Worm (Caenorhabditis elegans) whole organism, L1 larva: ENCODE measurements around the gene K05F1.1.

Source experiments
- C04F5.9 ChIP-seq: sonication (generic microtip); optimal IDR thresholded peaks from 2 replicates; lab custom pipeline; 2016; ENCODE audit warnings: missing genetic modification characterization, missing compliant biosample characterization
- C16A3.4 ChIP-seq: fragments of 150-350 bp; optimal IDR thresholded peaks from 2 replicates; lab custom pipeline; 2014; ENCODE audit warnings: missing biosample characterization, missing genetic modification characterization
- C34B4.2 ChIP-seq: sonication (generic microtip); optimal IDR thresholded peaks from 2 replicates; lab custom pipeline; 2017; ENCODE audit warnings: mild to moderate bottlenecking, missing genetic modification characterization, missing compliant biosample characterization
- F16B12.6 ChIP-seq: fragments of 150-350 bp; optimal IDR thresholded peaks from 2 replicates; lab custom pipeline; 2014; ENCODE audit warnings: missing biosample characterization, missing genetic modification characterization
- aha-1 ChIP-seq: fragments of 150-350 bp; optimal IDR thresholded peaks from 2 replicates; lab custom pipeline; 2014; ENCODE audit warnings: missing biosample characterization, missing genetic modification characterization
- alr-1 ChIP-seq: fragments of 200-800 bp; sonication (Bioruptor generic); optimal IDR thresholded peaks from 2 replicates; lab custom pipeline; 2018; ENCODE audit warnings: borderline replicate concordance, mild to moderate bottlenecking, missing genetic modification characterization, missing compliant biosample characterization
- aly-2 ChIP-seq: fragments of 150-350 bp; optimal IDR thresholded peaks from 2 replicates; lab custom pipeline; 2014; ENCODE audit warnings: missing biosample characterization, missing genetic modification characterization
- ceh-63 ChIP-seq: fragments of 200-800 bp; sonication (Bioruptor generic); optimal IDR thresholded peaks from 2 replicates; lab custom pipeline; 2018; ENCODE audit warnings: mild to moderate bottlenecking, missing genetic modification characterization, missing compliant biosample characterization
- ceh-88 ChIP-seq: fragments of 200-800 bp; sonication (Bioruptor generic); IDR thresholded peaks from 2 replicates; pipeline ENCODE4 v1.3.6; 2022; ENCODE audit warnings: missing genetic modification characterization, missing compliant biosample characterization
- ceh-90 ChIP-seq: sonication (generic microtip); optimal IDR thresholded peaks from 2 replicates; lab custom pipeline; 2016; ENCODE audit warnings: missing genetic modification characterization, missing compliant biosample characterization
- ces-1 ChIP-seq: fragments of 150-350 bp; optimal IDR thresholded peaks from 2 replicates; lab custom pipeline; 2014; ENCODE audit warnings: missing biosample characterization, missing genetic modification reagents, missing genetic modification characterization
- dpl-1 ChIP-seq, 3 experiments: fragments of 150-350 bp in 2 of 3; sonication (generic microtip) in 1 of 3; optimal IDR thresholded peaks; 2 replicates each; lab custom pipeline; 2014 to 2017; ENCODE audit warnings: missing biosample characterization in 3 of 3, missing genetic modification characterization in 3 of 3, missing genetic modification reagents in 3 of 3
- egl-27 ChIP-seq, 2 experiments: fragments of 150-350 bp in 1 of 2; sonication (generic microtip); optimal IDR thresholded peaks; 3 replicates each; lab custom pipeline; 2017 to 2018; ENCODE audit warnings: missing biosample characterization in 2 of 2, missing genetic modification characterization in 2 of 2, missing genetic modification reagents in 2 of 2
- fkh-10 ChIP-seq: sonication (generic microtip); optimal IDR thresholded peaks from 2 replicates; lab custom pipeline; 2017; ENCODE audit warnings: missing biosample characterization, missing genetic modification reagents, missing genetic modification characterization
- fkh-4 ChIP-seq: sonication (generic microtip); optimal IDR thresholded peaks from 2 replicates; lab custom pipeline; 2016; ENCODE audit warnings: missing compliant biosample characterization, missing genetic modification characterization, borderline replicate concordance
- fkh-8 ChIP-seq: sonication (generic microtip); optimal IDR thresholded peaks from 2 replicates; lab custom pipeline; 2016; ENCODE audit warnings: mild to moderate bottlenecking, missing genetic modification characterization, missing compliant biosample characterization
- hlh-17 ChIP-seq: fragments of 200-800 bp; sonication (Bioruptor generic); optimal IDR thresholded peaks from 2 replicates; lab custom pipeline; 2018; ENCODE audit warnings: missing genetic modification characterization, mild to moderate bottlenecking, missing compliant biosample characterization, moderate library complexity, borderline replicate concordance
- jun-1 ChIP-seq: fragments of 150-350 bp; optimal IDR thresholded peaks from 2 replicates; lab custom pipeline; 2014; ENCODE audit warnings: missing biosample characterization, missing genetic modification reagents, missing genetic modification characterization
- lin-15B ChIP-seq: fragments of 150-350 bp; sonication (generic microtip); optimal IDR thresholded peaks from 3 replicates; lab custom pipeline; 2014; ENCODE audit warnings: missing biosample characterization, missing genetic modification characterization
- lin-39 ChIP-seq: fragments of 150-350 bp; optimal IDR thresholded peaks from 2 replicates; lab custom pipeline; 2014; ENCODE audit warnings: missing biosample characterization, missing genetic modification reagents, missing genetic modification characterization
- lir-3 ChIP-seq: sonication (generic microtip); optimal IDR thresholded peaks from 2 replicates; lab custom pipeline; 2016; ENCODE audit warnings: mild to moderate bottlenecking, missing genetic modification characterization, moderate library complexity, missing compliant biosample characterization; ENCODE audit not compliant: poor library complexity
- lsy-2 ChIP-seq, 2 experiments: fragments of 150-350 bp; optimal IDR thresholded peaks; 2 replicates each; lab custom pipeline; 2014; ENCODE audit warnings: missing biosample characterization in 2 of 2, missing genetic modification characterization in 2 of 2
- mdl-1 ChIP-seq, 2 experiments: fragments of 150-350 bp; optimal IDR thresholded peaks; 2 replicates each; lab custom pipeline; 2014 to 2017; ENCODE audit warnings: missing biosample characterization in 2 of 2, missing genetic modification characterization in 2 of 2, inconsistent platforms in 1 of 2
- mef-2 ChIP-seq: fragments of 150-350 bp; optimal IDR thresholded peaks from 2 replicates; lab custom pipeline; 2014; ENCODE audit warnings: missing biosample characterization, missing genetic modification characterization
- mep-1 ChIP-seq: fragments of 150-350 bp; optimal IDR thresholded peaks from 2 replicates; lab custom pipeline; 2014; ENCODE audit warnings: missing biosample characterization, missing genetic modification characterization
- nhr-11 ChIP-seq: fragments of 150-350 bp; optimal IDR thresholded peaks from 2 replicates; lab custom pipeline; 2014; ENCODE audit warnings: missing biosample characterization, missing genetic modification characterization
- nhr-20 ChIP-seq: sonication (generic microtip); optimal IDR thresholded peaks from 2 replicates; lab custom pipeline; 2016; ENCODE audit warnings: mild to moderate bottlenecking, missing genetic modification characterization, missing compliant biosample characterization
- nhr-237 ChIP-seq: fragments of 150-350 bp; optimal IDR thresholded peaks from 2 replicates; lab custom pipeline; 2014; ENCODE audit warnings: missing biosample characterization, missing genetic modification characterization
- nhr-28 ChIP-seq: fragments of 150-350 bp; optimal IDR thresholded peaks from 2 replicates; lab custom pipeline; 2014; ENCODE audit warnings: missing biosample characterization, missing genetic modification characterization
- nhr-47 ChIP-seq: sonication (generic microtip); optimal IDR thresholded peaks from 2 replicates; lab custom pipeline; 2016; ENCODE audit warnings: mild to moderate bottlenecking, missing genetic modification characterization, moderate library complexity, missing compliant biosample characterization
- nhr-84 ChIP-seq: sonication (generic microtip); optimal IDR thresholded peaks from 2 replicates; lab custom pipeline; 2017; ENCODE audit warnings: missing biosample characterization, missing genetic modification characterization
- nhr-90 ChIP-seq: sonication (generic microtip); optimal IDR thresholded peaks from 2 replicates; lab custom pipeline; 2016; ENCODE audit warnings: mild to moderate bottlenecking, missing genetic modification characterization, missing compliant biosample characterization; ENCODE audit not compliant: poor library complexity
- pax-3 ChIP-seq: fragments of 200-800 bp; sonication (Bioruptor generic); optimal IDR thresholded peaks from 2 replicates; lab custom pipeline; 2018; ENCODE audit warnings: mild to moderate bottlenecking, missing genetic modification characterization, moderate library complexity, missing compliant biosample characterization
- skn-1 ChIP-seq: fragments of 150-350 bp; optimal IDR thresholded peaks from 2 replicates; lab custom pipeline; 2014; ENCODE audit warnings: missing biosample characterization, missing genetic modification characterization
- sptf-1 ChIP-seq: fragments of 150-350 bp; optimal IDR thresholded peaks from 2 replicates; lab custom pipeline; 2014; ENCODE audit warnings: missing biosample characterization, missing genetic modification characterization
- swsn-7 ChIP-seq: sonication (generic microtip); optimal IDR thresholded peaks from 2 replicates; lab custom pipeline; 2016; ENCODE audit warnings: missing genetic modification characterization, missing compliant biosample characterization
- tbx-2 ChIP-seq: sonication (generic microtip); optimal IDR thresholded peaks from 2 replicates; lab custom pipeline; 2016; ENCODE audit warnings: missing genetic modification characterization, missing compliant biosample characterization
- unc-30 ChIP-seq: sonication (generic microtip); optimal IDR thresholded peaks from 2 replicates; lab custom pipeline; 2017; ENCODE audit warnings: missing biosample characterization, missing genetic modification characterization
- unc-62 ChIP-seq: fragments of 150-350 bp; optimal IDR thresholded peaks from 2 replicates; lab custom pipeline; 2014; ENCODE audit warnings: missing biosample characterization, missing genetic modification reagents, missing genetic modification characterization
- unc-86 ChIP-seq: sonication (generic microtip); optimal IDR thresholded peaks from 2 replicates; lab custom pipeline; 2016; ENCODE audit warnings: missing genetic modification characterization, missing compliant biosample characterization
- vab-15 ChIP-seq: sonication (generic microtip); optimal IDR thresholded peaks from 2 replicates; lab custom pipeline; 2017; ENCODE audit warnings: missing genotype, mild to moderate bottlenecking, missing genetic modification characterization, missing compliant biosample characterization
- xbp-1 ChIP-seq: sonication (generic microtip); optimal IDR thresholded peaks from 2 replicates; lab custom pipeline; 2016; ENCODE audit warnings: missing genetic modification characterization, missing compliant biosample characterization
- zip-4 ChIP-seq: fragments of 200-800 bp; sonication (Bioruptor generic); optimal IDR thresholded peaks from 2 replicates; lab custom pipeline; 2018; ENCODE audit warnings: mild to moderate bottlenecking, missing genetic modification characterization, moderate library complexity, missing compliant biosample characterization
- ztf-4 ChIP-seq: fragments of 150-350 bp; optimal IDR thresholded peaks from 2 replicates; lab custom pipeline; 2014; ENCODE audit warnings: missing biosample characterization, missing genetic modification characterization

K05F1.1 gene

DNA sequence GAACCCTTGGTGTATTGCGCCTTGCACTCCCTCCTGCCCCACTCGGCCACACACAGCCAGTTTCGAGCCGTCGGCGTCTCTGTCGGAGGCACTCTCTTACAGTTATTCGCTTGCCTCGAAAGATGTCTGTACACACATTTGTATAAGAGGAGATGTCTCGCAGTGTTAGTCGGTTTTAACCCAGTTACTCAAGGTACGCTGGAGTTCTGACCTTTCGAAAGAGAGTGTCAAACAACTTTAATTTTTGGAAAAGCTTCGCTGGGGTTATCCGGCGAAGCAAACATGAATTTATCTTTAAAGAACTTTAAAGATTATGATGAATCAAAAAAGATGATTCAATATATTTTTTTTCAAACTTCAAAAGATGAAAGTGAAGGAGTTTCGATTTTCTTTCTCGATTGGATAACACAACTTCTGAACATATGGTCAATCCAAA, 43.5 kb downstream of the K05F1.1 start (continued):
- peak; percentile 82 to 84 (median 82) for TF ChIP-seq dpl-1 (GFP tag; optimal IDR thresholded peaks at IDR 0.05; lab: Kevin White, UChicago)
- peak; percentile 98 for TF ChIP-seq jun-1
- peak; percentile 86 to 97 for TF ChIP-seq egl-27 (tag; optimal IDR thresholded peaks at IDR 0.05; lab: Kevin White, UChicago)
- peak; percentile 98 for TF ChIP-seq C04F5.9 (tag; lab: Kevin White, UChicago)
- peak; percentile 100 for TF ChIP-seq nhr-20 (tag; lab: Kevin White, UChicago)
- TF ChIP-seq tbx-2 (tag; lab: Kevin White, UChicago) = peak; percentile 100
- peak; percentile 99 for TF ChIP-seq xbp-1
- TF ChIP-seq nhr-28 (tag; lab: Kevin White, UChicago) = peak; percentile 77
- TF ChIP-seq nhr-84 (tag; lab: Kevin White, UChicago) = peak; percentile 85
- TF ChIP-seq skn-1 = peak; percentile 91
- TF ChIP-seq swsn-7 = peak; percentile 100
- peak; percentile 99 for TF ChIP-seq mep-1 (tag; lab: Kevin White, UChicago)
- TF ChIP-seq pax-3 = peak; percentile 99
- peak; percentile 98 for TF ChIP-seq ces-1 (GFP tag; lab: Kevin White, UChicago)
- peak; percentile 93 for TF ChIP-seq vab-15 (tag; lab: Kevin White, UChicago)
- peak; percentile 95 for TF ChIP-seq zip-4 (GFP tag; lab: Kevin White, UChicago)
- peak; percentile 72 for TF ChIP-seq ceh-90
- TF ChIP-seq C16A3.4 (tag; lab: Kevin White, UChicago) = peak; percentile 99
- TF ChIP-seq unc-86 (tag; lab: Kevin White, UChicago) = peak; percentile 99
- peak; percentile 99 for TF ChIP-seq aly-2 (tag; lab: Kevin White, UChicago)
- peak; percentile 100 for TF ChIP-seq nhr-47 (tag; lab: Kevin White, UChicago)
- peak; percentile 100 for TF ChIP-seq nhr-90 (tag; lab: Kevin White, UChicago)
- TF ChIP-seq ztf-4 = peak; percentile 98
- peak; percentile 75 for TF ChIP-seq F16B12.6 (tag; lab: Kevin White, UChicago)
- TF ChIP-seq hlh-17 (GFP tag; lab: Kevin White, UChicago) = peak; percentile 49
- peak; percentile 89 for TF ChIP-seq aha-1 (tag; lab: Kevin White, UChicago)
- TF ChIP-seq ceh-63 (GFP tag; lab: Kevin White, UChicago) = peak; percentile 96
- TF ChIP-seq lir-3 (tag; lab: Kevin White, UChicago) = peak; percentile 96
- TF ChIP-seq sptf-1 = no peak
- peak; percentile 100 for TF ChIP-seq fkh-8 (tag; lab: Kevin White, UChicago)
- peak; percentile 94 for TF ChIP-seq fkh-4 (tag; lab: Kevin White, UChicago)
- TF ChIP-seq C34B4.2 (tag; lab: Kevin White, UChicago) = peak; percentile 81
- TF ChIP-seq unc-62 (GFP tag; lab: Kevin White, UChicago) = no peak
- peak; percentile 99 for TF ChIP-seq fkh-10 (GFP tag; lab: Kevin White, UChicago)
- TF ChIP-seq nhr-11 (tag; lab: Kevin White, UChicago) = peak; percentile 98
- peak; percentile 99 for TF ChIP-seq lin-39
- peak; percentile 96 to 97 for TF ChIP-seq lsy-2 (tag; optimal IDR thresholded peaks at IDR 0.05; lab: Kevin White, UChicago)
- TF ChIP-seq mdl-1 (tag; optimal IDR thresholded peaks at IDR 0.05; lab: Kevin White, UChicago) = peak; percentile 46 to 94
- TF ChIP-seq ceh-88 (GFP tag; lab: Robert Waterston, UW) = peak; percentile 99
- peak; percentile 93 for TF ChIP-seq mef-2 (tag; lab: Kevin White, UChicago)
- peak; percentile 82 for TF ChIP-seq unc-30 (tag; lab: Kevin White, UChicago)
- no peak for TF ChIP-seq alr-1
- peak; percentile 98 for TF ChIP-seq nhr-237 (tag; lab: Kevin White, UChicago)
- peak; percentile 74 for TF ChIP-seq lin-15B (tag; lab: Kevin White, UChicago)
